Fruit fly (Drosophila melanogaster): Measurements from ENCODE around the gene Cyp12e1.

Cyp12e1 gene

DNA sequence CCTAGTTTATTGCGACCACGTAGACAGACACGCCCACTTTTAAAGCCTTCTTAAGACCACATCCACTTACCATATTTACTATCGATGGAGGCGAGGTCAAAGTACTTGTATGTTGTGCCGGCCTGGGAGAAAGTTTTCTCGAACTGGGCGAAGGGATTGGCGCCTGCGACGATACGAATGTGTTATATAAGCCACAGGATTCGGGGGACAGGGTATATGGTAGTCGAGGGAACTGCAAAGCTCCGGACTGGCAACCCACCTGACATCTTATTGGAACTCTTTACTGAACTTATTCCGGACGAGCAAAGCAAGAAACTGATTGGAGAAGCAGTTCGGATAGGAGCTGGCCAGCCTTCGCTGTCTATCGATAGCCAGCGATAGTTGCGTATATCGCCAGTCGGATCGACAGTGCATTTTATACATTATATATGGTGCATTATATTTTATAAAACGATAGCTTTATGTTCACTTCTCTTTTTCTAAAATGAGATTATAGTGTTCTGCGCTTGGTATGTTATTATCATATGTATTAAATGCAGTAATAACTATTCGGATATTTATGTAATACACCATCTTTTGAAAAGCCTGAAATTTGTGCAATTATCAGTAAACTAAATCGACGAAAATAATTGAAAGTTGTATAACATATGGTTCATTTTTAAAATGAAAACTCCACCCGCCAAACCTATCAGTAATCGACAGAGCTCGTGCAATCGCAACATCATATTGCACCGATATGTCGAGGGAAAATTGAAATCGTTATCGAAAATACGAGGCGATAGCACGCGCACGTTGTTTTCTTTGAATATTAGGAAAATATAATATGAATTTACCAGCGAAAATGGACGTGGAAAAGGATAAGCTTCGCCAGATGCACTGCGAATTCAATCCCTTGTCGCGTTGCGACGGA is 21.8 kb upstream of the Cyp12e1 start, which contains the start of the genes Irp-1B and Rrp46:
TSS of gene Irp-1B (minus strand) at position 320 of the 910 bp plus-strand sequence.
TSS of gene Rrp46 (plus strand) at position 752 of the 910 bp plus-strand sequence.
- peak; percentile 18 for TF ChIP-seq Hnf4 (GFP tag; optimal IDR thresholded peaks at IDR 0.05)
- peak; percentile 20 for TF ChIP-seq psq (GFP tag; optimal IDR thresholded peaks at IDR 0.05)
- no peak for TF ChIP-seq woc (GFP tag; optimal IDR thresholded peaks at IDR 0.05)
- peak; percentile 9 for TF ChIP-seq Myc (optimal IDR thresholded peaks at IDR 0.05)
- TF ChIP-seq h (GFP tag; optimal IDR thresholded peaks at IDR 0.05), result peak; percentile 23
- TF ChIP-seq OdsH (GFP tag; optimal IDR thresholded peaks at IDR 0.05), result peak; percentile 1
- peak; percentile 0 for TF ChIP-seq rgr (GFP tag; optimal IDR thresholded peaks at IDR 0.05)
- TF ChIP-seq Sp1 (GFP tag; optimal IDR thresholded peaks at IDR 0.05), result peak; percentile 6
- TF ChIP-seq Dfd (GFP tag; optimal IDR thresholded peaks at IDR 0.05), result no peak
- TF ChIP-seq fru (GFP tag; optimal IDR thresholded peaks at IDR 0.05), result peak; percentile 3
- TF ChIP-seq Jra (GFP tag; optimal IDR thresholded peaks at IDR 0.05), result no peak
- no peak for TF ChIP-seq jim (GFP tag; optimal IDR thresholded peaks at IDR 0.05)
- no peak for TF ChIP-seq lola (GFP tag; optimal IDR thresholded peaks at IDR 0.05)

DNA sequence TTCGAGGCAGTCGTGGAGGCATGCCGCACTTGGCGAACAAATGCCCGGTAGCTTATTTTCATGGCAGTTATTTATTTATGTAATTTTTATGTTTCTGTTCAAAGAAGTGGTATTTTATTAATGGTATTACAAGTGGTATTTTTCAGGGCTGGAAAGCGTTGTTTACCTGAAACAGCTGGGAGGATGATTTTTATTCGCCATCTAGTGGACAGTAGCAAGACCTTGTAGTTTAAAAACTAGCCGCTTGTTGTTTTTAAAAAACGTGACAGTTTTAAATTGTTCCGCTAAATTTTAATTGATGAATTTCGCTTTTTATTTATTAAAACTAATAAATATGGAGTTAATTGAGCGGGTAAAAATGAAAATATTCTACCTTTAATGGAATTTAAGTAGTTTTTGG is 18.7 kb upstream of the Cyp12e1 start, which contains the start of gene CG6345:
TSS of gene CG6345 (minus strand) at position 124 of the 400 bp plus-strand sequence.
- TF ChIP-seq Myc (optimal IDR thresholded peaks at IDR 0.05), result no peak
- peak; percentile 22 for TF ChIP-seq ey (GFP tag; optimal IDR thresholded peaks at IDR 0.05)
- no peak for TF ChIP-seq lola (GFP tag; optimal IDR thresholded peaks at IDR 0.05)
- no peak for TF ChIP-seq Dfd (GFP tag; optimal IDR thresholded peaks at IDR 0.05)
- TF ChIP-seq foxo (GFP tag; optimal IDR thresholded peaks at IDR 0.05), result peak in 1 of 2 experiments; percentile 73
- TF ChIP-seq Rel (GFP tag; optimal IDR thresholded peaks at IDR 0.05), result no peak
- no peak for TF ChIP-seq Rel (tag; optimal IDR thresholded peaks at IDR 0.05)
- TF ChIP-seq Dif (GFP tag; optimal IDR thresholded peaks at IDR 0.05; ENCODE audit: partially characterized antibody), result no peak
- peak; percentile 54 for TF ChIP-seq br (GFP tag; optimal IDR thresholded peaks at IDR 0.05)
- TF ChIP-seq Vsx2 (GFP tag; optimal IDR thresholded peaks at IDR 0.05; ENCODE audit: partially characterized antibody), result no peak
- no peak for TF ChIP-seq CG32264 (GFP tag; optimal IDR thresholded peaks at IDR 0.05)
- no peak for TF ChIP-seq N (GFP tag; optimal IDR thresholded peaks at IDR 0.05)
- TF ChIP-seq sv (GFP tag; optimal IDR thresholded peaks at IDR 0.05), result peak; percentile 61
- TF ChIP-seq jim (GFP tag; optimal IDR thresholded peaks at IDR 0.05), result no peak
- TF ChIP-seq psq (GFP tag; optimal IDR thresholded peaks at IDR 0.05), result peak; percentile 28
- TF ChIP-seq Abd-B (GFP tag; optimal IDR thresholded peaks at IDR 0.05), result no peak
- no peak for TF ChIP-seq CrebA (GFP tag; optimal IDR thresholded peaks at IDR 0.05; ENCODE audit: borderline replicate concordance)
- no peak for TF ChIP-seq dsf (GFP tag; optimal IDR thresholded peaks at IDR 0.05; ENCODE audit: borderline replicate concordance)
- TF ChIP-seq brk (GFP tag; optimal IDR thresholded peaks at IDR 0.05), result no peak
- no peak for TF ChIP-seq usp (GFP tag; optimal IDR thresholded peaks at IDR 0.05)
- peak; percentile 75 for TF ChIP-seq Hr83 (GFP tag; optimal IDR thresholded peaks at IDR 0.05; ENCODE audit: poor library complexity, severe bottlenecking)
- TF ChIP-seq dmrt93B (GFP tag; optimal IDR thresholded peaks at IDR 0.05), result no peak
- TF ChIP-seq Hr78 (GFP tag; optimal IDR thresholded peaks at IDR 0.05), result no peak
- TF ChIP-seq dl (GFP tag; optimal IDR thresholded peaks at IDR 0.05; ENCODE audit: insufficient read depth in 1 of 2, partially characterized antibody in 2 of 2), result no peak
- TF ChIP-seq tai (GFP tag; optimal IDR thresholded peaks at IDR 0.05), result no peak
- no peak for TF ChIP-seq sage (GFP tag; optimal IDR thresholded peaks at IDR 0.05)
- no peak for TF ChIP-seq pan (optimal IDR thresholded peaks at IDR 0.05)
- no peak for TF ChIP-seq GATAd (GFP tag; optimal IDR thresholded peaks at IDR 0.05)
- TF ChIP-seq Sp1 (GFP tag; optimal IDR thresholded peaks at IDR 0.05), result peak; percentile 49
- TF ChIP-seq Hnf4 (GFP tag; optimal IDR thresholded peaks at IDR 0.05), result no peak
- peak; percentile 69 for TF ChIP-seq h (GFP tag; optimal IDR thresholded peaks at IDR 0.05)
- no peak for TF ChIP-seq Mio (GFP tag; optimal IDR thresholded peaks at IDR 0.05)
- TF ChIP-seq Jra (GFP tag; optimal IDR thresholded peaks at IDR 0.05), result no peak
- TF ChIP-seq fru (GFP tag; optimal IDR thresholded peaks at IDR 0.05), result peak; percentile 63
- TF ChIP-seq rgr (GFP tag; optimal IDR thresholded peaks at IDR 0.05), result peak; percentile 65
- peak; percentile 37 for TF ChIP-seq CG9705 (GFP tag; optimal IDR thresholded peaks at IDR 0.05)
- no peak for TF ChIP-seq woc (GFP tag; optimal IDR thresholded peaks at IDR 0.05)
- TF ChIP-seq HLH106 (tag; optimal IDR thresholded peaks at IDR 0.05), result peak; percentile 53
- TF ChIP-seq OdsH (GFP tag; optimal IDR thresholded peaks at IDR 0.05), result peak; percentile 68
